Worm (Caenorhabditis elegans) whole organism, L4/young adult: Measurements from ENCODE around the gene F23H12.3.

ENCODE experiments used
- dao-5 ChIP-seq: sonication (generic microtip); optimal IDR thresholded peaks from 2 replicates; lab custom pipeline; 2016; ENCODE audit warnings: missing genotype, missing genetic modification characterization, moderate library complexity, missing compliant biosample characterization
- him-1 ChIP-seq: sonication (generic microtip); optimal IDR thresholded peaks from 2 replicates; lab custom pipeline; 2016; ENCODE audit warnings: missing genotype, missing genetic modification reagents, missing genetic modification characterization, missing compliant biosample characterization

- peak; percentile 83 for TF ChIP-seq him-1 (tag; lab: Kevin White, UChicago)
- no peak for TF ChIP-seq dao-5
These were observed 1.5 kb upstream of the F23H12.3 start, which contains the start of gene tomm-20 for ce11 chrV:12343419-12343969.
